Worm (Caenorhabditis elegans) whole organism, late embryonic: Measurements from ENCODE around the gene K10B3.1.

Source experiments
- F13H6.1 ChIP-seq: sonication (generic microtip); optimal IDR thresholded peaks from 2 replicates; lab custom pipeline; 2016; ENCODE audit warnings: missing genetic modification characterization, missing compliant biosample characterization
- ceh-6 ChIP-seq: fragments of 200-800 bp; sonication (Bioruptor generic); optimal IDR thresholded peaks from 2 replicates; lab custom pipeline; 2018; ENCODE audit warnings: mild to moderate bottlenecking, missing genetic modification characterization, missing compliant biosample characterization
- che-1 ChIP-seq: sonication (generic microtip); optimal IDR thresholded peaks from 2 replicates; lab custom pipeline; 2016; ENCODE audit warnings: mild to moderate bottlenecking, missing genetic modification characterization, missing compliant biosample characterization
- hlh-30 ChIP-seq: sonication (generic microtip); optimal IDR thresholded peaks from 2 replicates; lab custom pipeline; 2017; ENCODE audit warnings: antibody characterized with exemption, missing genetic modification characterization, missing compliant biosample characterization; ENCODE audit not compliant: insufficient read depth
- hlh-6 ChIP-seq: sonication (generic microtip); optimal IDR thresholded peaks from 2 replicates; lab custom pipeline; 2016; ENCODE audit warnings: missing genotype, missing genetic modification characterization, missing compliant biosample characterization
- nfya-1 ChIP-seq: sonication (generic microtip); optimal IDR thresholded peaks from 2 replicates; lab custom pipeline; 2017; ENCODE audit warnings: missing genetic modification characterization, mild to moderate bottlenecking, missing compliant biosample characterization, antibody characterized with exemption, moderate library complexity
- odd-2 ChIP-seq: sonication (generic microtip); optimal IDR thresholded peaks from 2 replicates; lab custom pipeline; 2017; ENCODE audit warnings: antibody characterized with exemption, mild to moderate bottlenecking, missing genetic modification characterization, missing compliant biosample characterization
- pax-1 ChIP-seq: fragments of 150-350 bp; optimal IDR thresholded peaks from 2 replicates; lab custom pipeline; 2014; ENCODE audit warnings: missing biosample characterization, missing genetic modification characterization
- pha-4 ChIP-seq: fragments of 150-350 bp; optimal IDR thresholded peaks from 2 replicates; lab custom pipeline; 2018; ENCODE audit warnings: missing biosample characterization, missing genetic modification reagents, missing genetic modification characterization
- syd-9 ChIP-seq: sonication (generic microtip); optimal IDR thresholded peaks from 2 replicates; lab custom pipeline; 2016; ENCODE audit warnings: mild to moderate bottlenecking, missing genetic modification characterization, moderate library complexity, missing compliant biosample characterization

DNA sequence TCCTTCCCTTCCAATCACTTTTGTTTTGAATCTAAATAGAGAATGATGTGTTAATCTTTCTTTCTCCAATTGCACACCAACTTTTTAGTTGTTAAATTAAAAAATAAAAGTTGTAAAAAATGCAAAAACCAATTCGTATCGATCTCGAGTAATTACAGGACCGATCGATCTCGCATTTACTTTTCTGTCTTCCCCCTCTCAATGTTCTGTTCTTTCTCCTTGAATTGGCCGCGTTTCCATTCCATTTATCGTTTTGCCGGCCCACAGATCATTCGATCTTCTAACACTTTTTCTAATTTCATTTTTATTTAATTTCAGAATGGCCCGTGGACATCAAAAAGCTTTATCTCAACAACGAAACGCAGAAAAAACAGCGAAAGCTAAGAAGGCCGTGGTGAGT lies at the start of gene K10B3.1:
- no peak for TF ChIP-seq nfya-1
- TF ChIP-seq che-1, result no peak
- TF ChIP-seq syd-9 (tag; lab: Kevin White, UChicago), result no peak
- TF ChIP-seq hlh-30 (tag; lab: Kevin White, UChicago), result no peak
- TF ChIP-seq pax-1 (tag; lab: Kevin White, UChicago), result no peak
- no peak for TF ChIP-seq hlh-6 (tag; lab: Kevin White, UChicago)
- TF ChIP-seq odd-2 (tag; lab: Kevin White, UChicago), result no peak
- no peak for TF ChIP-seq F13H6.1
- no peak for TF ChIP-seq ceh-6
- no peak for TF ChIP-seq pha-4 (tag; lab: Kevin White, UChicago)
